Worm (Caenorhabditis elegans) whole organism, midembryonic: ENCODE data around the gene rict-1.

Experiments used
- T22C8.4 ChIP-seq: fragments of 200-800 bp; sonication (Bioruptor generic); IDR thresholded peaks from 2 replicates; pipeline ENCODE4 v1.3.6; 2022; ENCODE audit warnings: missing genetic modification characterization, missing compliant biosample characterization
- cog-1 ChIP-seq: sonication (generic microtip); optimal IDR thresholded peaks from 2 replicates; lab custom pipeline; 2016; ENCODE audit warnings: missing genetic modification characterization, missing compliant biosample characterization
- flt-1 ChIP-seq: fragments of 200-800 bp; sonication (Bioruptor generic); IDR thresholded peaks from 2 replicates; pipeline ENCODE4 v1.3.6; 2022; ENCODE audit warnings: missing genetic modification characterization, missing compliant biosample characterization

DNA sequence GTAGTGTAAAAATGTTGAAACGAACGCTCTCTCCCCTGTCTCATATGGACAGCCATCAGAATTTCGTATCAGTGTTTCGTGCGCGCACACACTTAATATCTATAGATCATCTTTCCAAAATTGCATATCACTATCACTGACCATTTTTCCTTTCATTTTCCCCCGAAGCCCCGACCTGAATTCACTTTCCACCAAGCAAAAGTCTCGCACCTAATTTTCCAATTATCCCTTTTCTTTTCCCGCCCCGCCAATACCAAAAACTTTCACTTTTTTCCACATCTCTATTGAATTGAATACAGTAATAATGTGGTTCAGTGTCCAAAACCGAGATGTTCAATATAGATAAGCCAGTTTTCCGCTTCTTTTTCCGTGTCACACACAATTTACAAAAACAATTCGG, 63.2 kb downstream of the rict-1 start:
- TF ChIP-seq T22C8.4 (no peak), cog-1 (tag; lab: Kevin White, UChicago) (no peak), flt-1 (GFP tag; lab: Robert Waterston, UW) (no peak)
